Worm (Caenorhabditis elegans) whole organism, L2 larva: ENCODE data around the gene srh-99.

Experiments used
- C34F6.9 ChIP-seq: fragments of 150-350 bp; optimal IDR thresholded peaks from 2 replicates; lab custom pipeline; 2014; ENCODE audit warnings: missing biosample characterization, missing genetic modification characterization
- R02D3.7 ChIP-seq: fragments of 150-350 bp; optimal IDR thresholded peaks from 2 replicates; lab custom pipeline; 2014; ENCODE audit warnings: missing biosample characterization, missing genetic modification characterization
- Y55F3AM.14 ChIP-seq: fragments of 200-800 bp; sonication (Bioruptor generic); optimal IDR thresholded peaks from 2 replicates; lab custom pipeline; 2018; ENCODE audit warnings: mild to moderate bottlenecking, missing genetic modification characterization, missing compliant biosample characterization
- ZK546.5 ChIP-seq: sonication (generic microtip); optimal IDR thresholded peaks from 2 replicates; lab custom pipeline; 2017; ENCODE audit warnings: missing biosample characterization, missing genetic modification characterization
- alr-1 ChIP-seq: fragments of 150-350 bp; optimal IDR thresholded peaks from 2 replicates; lab custom pipeline; 2014; ENCODE audit warnings: missing biosample characterization, missing genetic modification characterization
- aly-2 ChIP-seq: fragments of 150-350 bp; optimal IDR thresholded peaks from 2 replicates; lab custom pipeline; 2014; ENCODE audit warnings: missing biosample characterization, missing genetic modification characterization
- ama-1 ChIP-seq: fragments of 150-350 bp; optimal IDR thresholded peaks from 2 replicates; lab custom pipeline; 2018; ENCODE audit warnings: inconsistent platforms
- blmp-1 ChIP-seq: sonication (generic microtip); optimal IDR thresholded peaks from 2 replicates; lab custom pipeline; 2017; ENCODE audit warnings: missing genetic modification characterization, mild to moderate bottlenecking, missing compliant biosample characterization, antibody characterized with exemption, moderate library complexity; ENCODE audit not compliant: insufficient read depth
- ceh-82 ChIP-seq: fragments of 150-350 bp; optimal IDR thresholded peaks from 2 replicates; lab custom pipeline; 2014; ENCODE audit warnings: missing biosample characterization, missing genetic modification characterization
- dmd-4 ChIP-seq: sonication (generic microtip); optimal IDR thresholded peaks from 2 replicates; lab custom pipeline; 2017; ENCODE audit warnings: missing biosample characterization, missing genetic modification characterization
- egl-27 ChIP-seq: sonication (generic microtip); optimal IDR thresholded peaks from 3 replicates; lab custom pipeline; 2017; ENCODE audit warnings: missing biosample characterization, missing genetic modification reagents, missing genetic modification characterization
- elt-1 ChIP-seq: fragments of 150-350 bp; optimal IDR thresholded peaks from 2 replicates; lab custom pipeline; 2014; ENCODE audit warnings: missing biosample characterization, missing genetic modification characterization
- elt-3 ChIP-seq: sonication (generic microtip); optimal IDR thresholded peaks from 2 replicates; lab custom pipeline; 2017; ENCODE audit warnings: missing biosample characterization, missing genetic modification characterization
- fos-1 ChIP-seq: fragments of 150-350 bp; optimal IDR thresholded peaks from 2 replicates; lab custom pipeline; 2014; ENCODE audit warnings: missing biosample characterization, missing genetic modification characterization
- gmeb-1 ChIP-seq: fragments of 150-350 bp; optimal IDR thresholded peaks from 2 replicates; lab custom pipeline; 2014; ENCODE audit warnings: missing biosample characterization, missing genetic modification characterization
- lin-11 ChIP-seq: fragments of 150-350 bp; sonication (generic microtip); optimal IDR thresholded peaks from 2 replicates; lab custom pipeline; 2014; ENCODE audit warnings: missing biosample characterization, missing genetic modification characterization, inconsistent platforms, mixed read lengths
- lin-13 ChIP-seq: fragments of 150-350 bp; optimal IDR thresholded peaks from 2 replicates; lab custom pipeline; 2014; ENCODE audit warnings: missing biosample characterization, missing genetic modification reagents, missing genetic modification characterization
- lsy-2 ChIP-seq, 2 experiments: fragments of 150-350 bp in 1 of 2; sonication (generic microtip) in 1 of 2; optimal IDR thresholded peaks; 2 replicates each; lab custom pipeline; 2014 to 2017; ENCODE audit warnings: missing biosample characterization in 2 of 2, missing genetic modification characterization in 2 of 2
- mab-5 ChIP-seq: fragments of 150-350 bp; optimal IDR thresholded peaks from 2 replicates; lab custom pipeline; 2014; ENCODE audit warnings: missing biosample characterization, missing genetic modification characterization
- mbf-1 ChIP-seq: sonication (generic microtip); optimal IDR thresholded peaks from 2 replicates; lab custom pipeline; 2017; ENCODE audit warnings: missing biosample characterization, missing genetic modification characterization
- mdl-1 ChIP-seq, 2 experiments: fragments of 150-350 bp in 1 of 2; sonication (generic microtip) in 1 of 2; optimal IDR thresholded peaks; 2 replicates each; lab custom pipeline; 2017; ENCODE audit warnings: missing biosample characterization in 2 of 2, missing genetic modification characterization in 2 of 2
- nhr-10 ChIP-seq: sonication (generic microtip); optimal IDR thresholded peaks from 2 replicates; lab custom pipeline; 2017; ENCODE audit warnings: missing biosample characterization, missing genetic modification characterization
- nhr-11 ChIP-seq: fragments of 150-350 bp; optimal IDR thresholded peaks from 2 replicates; lab custom pipeline; 2014; ENCODE audit warnings: missing biosample characterization, missing genetic modification characterization
- nhr-12 ChIP-seq: fragments of 150-350 bp; optimal IDR thresholded peaks from 2 replicates; lab custom pipeline; 2014; ENCODE audit warnings: missing biosample characterization, missing genetic modification characterization
- nhr-129 ChIP-seq: fragments of 150-350 bp; optimal IDR thresholded peaks from 2 replicates; lab custom pipeline; 2014; ENCODE audit warnings: missing biosample characterization, missing genetic modification characterization
- nhr-21 ChIP-seq: fragments of 150-350 bp; optimal IDR thresholded peaks from 2 replicates; lab custom pipeline; 2014; ENCODE audit warnings: missing biosample characterization, missing genetic modification characterization
- nhr-23 ChIP-seq: fragments of 150-350 bp; optimal IDR thresholded peaks from 2 replicates; lab custom pipeline; 2014; ENCODE audit warnings: missing biosample characterization, missing genetic modification reagents, missing genetic modification characterization
- nhr-25 ChIP-seq: fragments of 150-350 bp; sonication (generic microtip); optimal IDR thresholded peaks from 3 replicates; lab custom pipeline; 2014; ENCODE audit warnings: missing biosample characterization, missing genetic modification characterization
- nhr-6 ChIP-seq: fragments of 150-350 bp; optimal IDR thresholded peaks from 2 replicates; lab custom pipeline; 2014; ENCODE audit warnings: missing biosample characterization, missing genetic modification characterization
- nhr-77 ChIP-seq: fragments of 150-350 bp; optimal IDR thresholded peaks from 2 replicates; lab custom pipeline; 2014; ENCODE audit warnings: missing biosample characterization, missing genetic modification characterization
- peb-1 ChIP-seq: fragments of 150-350 bp; optimal IDR thresholded peaks from 2 replicates; lab custom pipeline; 2014; ENCODE audit warnings: missing biosample characterization, missing genetic modification characterization
- sem-4 ChIP-seq: fragments of 150-350 bp; optimal IDR thresholded peaks from 2 replicates; lab custom pipeline; 2014; ENCODE audit warnings: missing biosample characterization, missing genetic modification reagents, missing genetic modification characterization
- skn-1 ChIP-seq: sonication (generic microtip); optimal IDR thresholded peaks from 2 replicates; lab custom pipeline; 2017; ENCODE audit warnings: missing biosample characterization, missing genetic modification characterization
- sma-3 ChIP-seq: sonication (generic microtip); optimal IDR thresholded peaks from 2 replicates; lab custom pipeline; 2016; ENCODE audit warnings: missing genetic modification reagents, missing genetic modification characterization, missing compliant biosample characterization
- sma-9 ChIP-seq, 2 experiments: fragments of 150-350 bp in 1 of 2; sonication (generic microtip) in 1 of 2; optimal IDR thresholded peaks; 2 replicates each; lab custom pipeline; 2014 to 2016; ENCODE audit warnings: missing genetic modification characterization in 2 of 2, mild to moderate bottlenecking in 1 of 2, missing biosample characterization in 1 of 2, missing compliant biosample characterization in 1 of 2, missing genetic modification reagents in 1 of 2, moderate library complexity in 1 of 2
- snpc-4 ChIP-seq: fragments of 150-350 bp; optimal IDR thresholded peaks from 2 replicates; lab custom pipeline; 2014; ENCODE audit warnings: missing biosample characterization, missing genetic modification characterization
- unc-39 ChIP-seq: fragments of 150-350 bp; optimal IDR thresholded peaks from 2 replicates; lab custom pipeline; 2014; ENCODE audit warnings: missing biosample characterization, missing genetic modification characterization
- unc-55 ChIP-seq: fragments of 150-350 bp; sonication (generic microtip); optimal IDR thresholded peaks from 3 replicates; lab custom pipeline; 2014; ENCODE audit warnings: missing biosample characterization, missing genetic modification reagents, missing genetic modification characterization
- unc-62 ChIP-seq: fragments of 150-350 bp; optimal IDR thresholded peaks from 2 replicates; lab custom pipeline; 2014; ENCODE audit warnings: missing biosample characterization, missing genetic modification reagents, missing genetic modification characterization
- zag-1 ChIP-seq: fragments of 150-350 bp; optimal IDR thresholded peaks from 2 replicates; lab custom pipeline; 2014; ENCODE audit warnings: missing biosample characterization, missing genetic modification characterization
- ztf-1 ChIP-seq: fragments of 200-800 bp; sonication (Bioruptor generic); conservative IDR thresholded peaks from 2 replicates; pipeline ENCODE4 v1.3.6; 2022; ENCODE audit warnings: missing genetic modification characterization, missing compliant biosample characterization

The srh-99 gene

ce11 chrII:3694664-3695063 is 21.7 kb downstream of the srh-99 start, which contains the start of gene srx-102:
Gene srx-102, minus strand, starts transcription at chrII:3694764.
- TF ChIP-seq nhr-10 (tag; lab: Kevin White, UChicago) = no peak
- TF ChIP-seq nhr-77 (tag; lab: Kevin White, UChicago) = no peak
- no peak for TF ChIP-seq skn-1 (tag; lab: Kevin White, UChicago)
- TF ChIP-seq unc-39 = no peak
- TF ChIP-seq nhr-23 (tag; lab: Kevin White, UChicago) = no peak
- TF ChIP-seq lsy-2 (tag; optimal IDR thresholded peaks at IDR 0.05; lab: Kevin White, UChicago) = no peak
- TF ChIP-seq ztf-1 (GFP tag; lab: Robert Waterston, UW) = no peak
- no peak for TF ChIP-seq blmp-1 (tag; lab: Kevin White, UChicago)
- no peak for TF ChIP-seq gmeb-1 (tag; lab: Kevin White, UChicago)
- no peak for TF ChIP-seq snpc-4
- no peak for TF ChIP-seq lin-11 (tag; lab: Kevin White, UChicago)
- TF ChIP-seq nhr-12 (tag; lab: Kevin White, UChicago) = no peak
- TF ChIP-seq R02D3.7 = no peak
- no peak for TF ChIP-seq lin-13 (GFP tag; lab: Kevin White, UChicago)
- TF ChIP-seq, all 48 proteins: peak for 0

ce11 chrII:3690646-3691045 is 25.7 kb downstream of the srh-99 start, which contains the start of gene srx-101:
Gene srx-101, minus strand, starts transcription at chrII:3690746.
- no peak for TF ChIP-seq Y55F3AM.14 (GFP tag; lab: Kevin White, UChicago)
- TF ChIP-seq nhr-77 (tag; lab: Kevin White, UChicago) = no peak
- TF ChIP-seq elt-3 (tag; lab: Kevin White, UChicago) = no peak
- TF ChIP-seq elt-1 (tag; lab: Kevin White, UChicago) = no peak

ce11 chrII:3688333-3688732 is 28.0 kb downstream of the srh-99 start, which contains the start of gene ifas-1:
Gene ifas-1, minus strand, starts transcription at chrII:3688719.
- TF ChIP-seq snpc-4 = no peak
- no peak for TF ChIP-seq C34F6.9 (tag; lab: Kevin White, UChicago)
- no peak for TF ChIP-seq fos-1 (tag; lab: Kevin White, UChicago)
- TF ChIP-seq mab-5 (tag; lab: Kevin White, UChicago) = no peak
- TF ChIP-seq nhr-6 = no peak
- no peak for TF ChIP-seq nhr-21 (tag; lab: Kevin White, UChicago)
- no peak for TF ChIP-seq zag-1 (tag; lab: Kevin White, UChicago)
- TF ChIP-seq nhr-23 (tag; lab: Kevin White, UChicago) = no peak
- no peak for TF ChIP-seq ceh-82
- no peak for TF ChIP-seq sma-9 (GFP tag; optimal IDR thresholded peaks at IDR 0.05; lab: Kevin White, UChicago)
- TF ChIP-seq sma-9 (tag; optimal IDR thresholded peaks at IDR 0.05; lab: Kevin White, UChicago) = no peak
- no peak for TF ChIP-seq nhr-77 (tag; lab: Kevin White, UChicago)

- TF ChIP-seq gmeb-1 (tag; lab: Kevin White, UChicago) = no peak
- TF ChIP-seq unc-55 = peak; percentile 37
- TF ChIP-seq sma-3 (GFP tag; lab: Kevin White, UChicago) = no peak
- peak; percentile 44 for TF ChIP-seq fos-1 (tag; lab: Kevin White, UChicago)
- no peak for TF ChIP-seq ZK546.5
Measured at ce11 chrII:3684487-3685067, 31.8 kb downstream of the srh-99 start.

ce11 chrII:3682770-3683234 is 33.6 kb downstream of the srh-99 start, which contains the start of gene F19B10.1:
Gene F19B10.1, plus strand, starts transcription at chrII:3683184.
- TF ChIP-seq unc-55 = peak; percentile 66
- TF ChIP-seq ztf-1 (GFP tag; lab: Robert Waterston, UW) = no peak
- TF ChIP-seq sem-4 = peak; percentile 57
- no peak for TF ChIP-seq nhr-11 (tag; lab: Kevin White, UChicago)
- TF ChIP-seq snpc-4 = peak; percentile 43
- peak; percentile 78 for TF ChIP-seq lin-13 (GFP tag; lab: Kevin White, UChicago)
- TF ChIP-seq nhr-25 = no peak
- no peak for TF ChIP-seq nhr-23 (tag; lab: Kevin White, UChicago)
- TF ChIP-seq egl-27 (tag; lab: Kevin White, UChicago) = no peak
- peak; percentile 89 for TF ChIP-seq C34F6.9 (tag; lab: Kevin White, UChicago)
- no peak for TF ChIP-seq alr-1
- TF ChIP-seq R02D3.7 = no peak
- TF ChIP-seq aly-2 (tag; lab: Kevin White, UChicago) = no peak
- TF ChIP-seq nhr-21 (tag; lab: Kevin White, UChicago) = peak; percentile 61
- no peak for TF ChIP-seq peb-1 (tag; lab: Kevin White, UChicago)
- no peak for TF ChIP-seq unc-62
- no peak for TF ChIP-seq unc-39
- TF ChIP-seq fos-1 (tag; lab: Kevin White, UChicago) = peak; percentile 78
- TF ChIP-seq ama-1 = no peak
- TF ChIP-seq nhr-10 (tag; lab: Kevin White, UChicago) = no peak
- no peak for TF ChIP-seq ceh-82
- TF ChIP-seq sma-3 (GFP tag; lab: Kevin White, UChicago) = peak; percentile 72
- TF ChIP-seq dmd-4 (tag; lab: Kevin White, UChicago) = no peak
- TF ChIP-seq blmp-1 (tag; lab: Kevin White, UChicago) = no peak
- TF ChIP-seq lin-11 (tag; lab: Kevin White, UChicago) = no peak
- TF ChIP-seq mab-5 (tag; lab: Kevin White, UChicago) = peak; percentile 75
- TF ChIP-seq ZK546.5 = no peak
- no peak for TF ChIP-seq elt-3 (tag; lab: Kevin White, UChicago)
- peak; percentile 62 for TF ChIP-seq nhr-129 (tag; lab: Kevin White, UChicago)
- TF ChIP-seq mbf-1 (tag; lab: Kevin White, UChicago) = no peak
- peak in 1 of 2 experiments; percentile 55 for TF ChIP-seq mdl-1 (tag; optimal IDR thresholded peaks at IDR 0.05; lab: Kevin White, UChicago)
- peak; percentile 42 to 88 for TF ChIP-seq lsy-2 (tag; optimal IDR thresholded peaks at IDR 0.05; lab: Kevin White, UChicago)
